Worm (Caenorhabditis elegans) whole organism, L2 larva: ENCODE data around the gene F28C6.9.

Experiments
- C34F6.9 ChIP-seq: fragments of 150-350 bp; optimal IDR thresholded peaks from 2 replicates; lab custom pipeline; 2014; ENCODE audit warnings: missing biosample characterization, missing genetic modification characterization
- F13H6.1 ChIP-seq: sonication (generic microtip); optimal IDR thresholded peaks from 2 replicates; lab custom pipeline; 2016; ENCODE audit warnings: missing genetic modification characterization, missing compliant biosample characterization
- Y55F3AM.14 ChIP-seq: fragments of 200-800 bp; sonication (Bioruptor generic); optimal IDR thresholded peaks from 2 replicates; lab custom pipeline; 2018; ENCODE audit warnings: mild to moderate bottlenecking, missing genetic modification characterization, missing compliant biosample characterization
- aly-2 ChIP-seq: fragments of 150-350 bp; optimal IDR thresholded peaks from 2 replicates; lab custom pipeline; 2014; ENCODE audit warnings: missing biosample characterization, missing genetic modification characterization
- ceh-82 ChIP-seq: fragments of 150-350 bp; optimal IDR thresholded peaks from 2 replicates; lab custom pipeline; 2014; ENCODE audit warnings: missing biosample characterization, missing genetic modification characterization
- crh-2 ChIP-seq: sonication (generic microtip); optimal IDR thresholded peaks from 2 replicates; lab custom pipeline; 2017; ENCODE audit warnings: missing biosample characterization, missing genetic modification characterization
- dmd-4 ChIP-seq: sonication (generic microtip); optimal IDR thresholded peaks from 2 replicates; lab custom pipeline; 2017; ENCODE audit warnings: missing biosample characterization, missing genetic modification characterization
- elt-3 ChIP-seq: sonication (generic microtip); optimal IDR thresholded peaks from 2 replicates; lab custom pipeline; 2017; ENCODE audit warnings: missing biosample characterization, missing genetic modification characterization
- gmeb-1 ChIP-seq: fragments of 150-350 bp; optimal IDR thresholded peaks from 2 replicates; lab custom pipeline; 2014; ENCODE audit warnings: missing biosample characterization, missing genetic modification characterization
- lin-11 ChIP-seq: fragments of 150-350 bp; sonication (generic microtip); optimal IDR thresholded peaks from 2 replicates; lab custom pipeline; 2014; ENCODE audit warnings: missing biosample characterization, missing genetic modification characterization, inconsistent platforms, mixed read lengths
- lin-39 ChIP-seq: fragments of 150-350 bp; optimal IDR thresholded peaks from 2 replicates; lab custom pipeline; 2014; ENCODE audit warnings: missing biosample characterization, missing genetic modification reagents, missing genetic modification characterization
- lsy-2 ChIP-seq, 2 experiments: fragments of 150-350 bp in 1 of 2; sonication (generic microtip) in 1 of 2; optimal IDR thresholded peaks; 2 replicates each; lab custom pipeline; 2014 to 2017; ENCODE audit warnings: missing biosample characterization in 2 of 2, missing genetic modification characterization in 2 of 2
- mab-5 ChIP-seq: fragments of 150-350 bp; optimal IDR thresholded peaks from 2 replicates; lab custom pipeline; 2014; ENCODE audit warnings: missing biosample characterization, missing genetic modification characterization
- mbf-1 ChIP-seq: sonication (generic microtip); optimal IDR thresholded peaks from 2 replicates; lab custom pipeline; 2017; ENCODE audit warnings: missing biosample characterization, missing genetic modification characterization
- mdl-1 ChIP-seq, 2 experiments: fragments of 150-350 bp in 1 of 2; sonication (generic microtip) in 1 of 2; optimal IDR thresholded peaks; 2 replicates each; lab custom pipeline; 2017; ENCODE audit warnings: missing biosample characterization in 2 of 2, missing genetic modification characterization in 2 of 2
- nhr-11 ChIP-seq: fragments of 150-350 bp; optimal IDR thresholded peaks from 2 replicates; lab custom pipeline; 2014; ENCODE audit warnings: missing biosample characterization, missing genetic modification characterization
- nhr-12 ChIP-seq: fragments of 150-350 bp; optimal IDR thresholded peaks from 2 replicates; lab custom pipeline; 2014; ENCODE audit warnings: missing biosample characterization, missing genetic modification characterization
- nhr-21 ChIP-seq: fragments of 150-350 bp; optimal IDR thresholded peaks from 2 replicates; lab custom pipeline; 2014; ENCODE audit warnings: missing biosample characterization, missing genetic modification characterization
- nhr-237 ChIP-seq: fragments of 150-350 bp; optimal IDR thresholded peaks from 2 replicates; lab custom pipeline; 2014; ENCODE audit warnings: missing biosample characterization, missing genetic modification characterization
- nhr-25 ChIP-seq: fragments of 150-350 bp; sonication (generic microtip); optimal IDR thresholded peaks from 3 replicates; lab custom pipeline; 2014; ENCODE audit warnings: missing biosample characterization, missing genetic modification characterization
- nhr-6 ChIP-seq: fragments of 150-350 bp; optimal IDR thresholded peaks from 2 replicates; lab custom pipeline; 2014; ENCODE audit warnings: missing biosample characterization, missing genetic modification characterization
- nhr-77 ChIP-seq: fragments of 150-350 bp; optimal IDR thresholded peaks from 2 replicates; lab custom pipeline; 2014; ENCODE audit warnings: missing biosample characterization, missing genetic modification characterization
- peb-1 ChIP-seq: fragments of 150-350 bp; optimal IDR thresholded peaks from 2 replicates; lab custom pipeline; 2014; ENCODE audit warnings: missing biosample characterization, missing genetic modification characterization
- skn-1 ChIP-seq: sonication (generic microtip); optimal IDR thresholded peaks from 2 replicates; lab custom pipeline; 2017; ENCODE audit warnings: missing biosample characterization, missing genetic modification characterization
- sma-9 ChIP-seq, 2 experiments: fragments of 150-350 bp in 1 of 2; sonication (generic microtip) in 1 of 2; optimal IDR thresholded peaks; 2 replicates each; lab custom pipeline; 2014 to 2016; ENCODE audit warnings: missing genetic modification characterization in 2 of 2, mild to moderate bottlenecking in 1 of 2, missing biosample characterization in 1 of 2, missing compliant biosample characterization in 1 of 2, missing genetic modification reagents in 1 of 2, moderate library complexity in 1 of 2
- snpc-4 ChIP-seq: fragments of 150-350 bp; optimal IDR thresholded peaks from 2 replicates; lab custom pipeline; 2014; ENCODE audit warnings: missing biosample characterization, missing genetic modification characterization
- unc-39 ChIP-seq: fragments of 150-350 bp; optimal IDR thresholded peaks from 2 replicates; lab custom pipeline; 2014; ENCODE audit warnings: missing biosample characterization, missing genetic modification characterization
- unc-55 ChIP-seq: fragments of 150-350 bp; sonication (generic microtip); optimal IDR thresholded peaks from 3 replicates; lab custom pipeline; 2014; ENCODE audit warnings: missing biosample characterization, missing genetic modification reagents, missing genetic modification characterization
- unc-62 ChIP-seq: fragments of 150-350 bp; optimal IDR thresholded peaks from 2 replicates; lab custom pipeline; 2014; ENCODE audit warnings: missing biosample characterization, missing genetic modification reagents, missing genetic modification characterization
- zag-1 ChIP-seq: fragments of 150-350 bp; optimal IDR thresholded peaks from 2 replicates; lab custom pipeline; 2014; ENCODE audit warnings: missing biosample characterization, missing genetic modification characterization
- ztf-11 ChIP-seq: sonication (generic microtip); optimal IDR thresholded peaks from 2 replicates; lab custom pipeline; 2017; ENCODE audit warnings: missing biosample characterization, missing genetic modification characterization

Gene F28C6.9

DNA sequence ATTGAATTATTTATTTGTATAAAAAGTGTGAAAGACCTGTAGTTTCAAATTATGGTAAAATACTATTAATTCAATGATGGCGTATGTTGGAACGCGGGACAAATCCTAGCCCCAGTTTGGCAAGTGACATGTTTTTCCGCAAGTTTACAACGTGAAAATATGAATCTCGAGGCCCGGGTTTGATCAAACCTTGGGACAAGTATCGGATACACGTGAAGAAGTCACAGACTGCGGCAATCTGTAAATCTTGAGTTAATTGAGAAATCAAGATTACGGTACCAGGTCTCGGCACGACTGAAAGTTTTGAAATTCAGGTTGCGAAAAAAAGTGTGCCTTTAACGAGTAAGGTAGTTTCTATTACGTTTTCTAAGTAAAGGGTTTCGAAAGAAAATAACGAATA, 26.9 kb downstream of the F28C6.9 start:
- TF ChIP-seq ztf-11 (tag; lab: Kevin White, UChicago) (no peak), nhr-6 (no peak), nhr-237 (no peak), unc-39 (tag; lab: Kevin White, UChicago) (no peak), nhr-25 (tag; lab: Kevin White, UChicago) (no peak), nhr-12 (tag; lab: Kevin White, UChicago) (no peak), nhr-77 (tag; lab: Kevin White, UChicago) (no peak)
- TF ChIP-seq, all 48 proteins: peak for 0

DNA sequence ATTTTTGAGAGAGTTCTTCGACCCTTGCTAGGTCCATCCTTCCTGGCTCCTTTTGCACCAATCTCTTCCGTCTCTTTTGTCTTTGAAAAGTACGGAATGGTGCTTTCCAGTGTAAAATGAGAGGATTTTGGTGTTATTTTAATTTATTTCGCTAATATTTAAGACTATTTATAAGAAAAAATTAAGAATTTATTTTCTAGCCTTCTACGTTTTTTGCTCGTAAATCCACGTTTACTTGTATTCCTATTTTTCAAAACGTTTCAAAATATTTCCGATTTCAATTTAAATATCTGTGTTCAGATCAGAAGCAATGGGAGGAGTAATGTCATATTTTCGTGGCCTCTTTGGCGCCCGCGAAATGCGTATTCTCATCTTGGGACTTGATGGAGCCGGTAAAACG, 28.3 kb downstream of the F28C6.9 start, which contains the start of gene arl-1:
TSS of gene arl-1 (plus strand) at position 301 of the 400 bp plus-strand sequence.
- TF ChIP-seq lin-39 (tag; lab: Kevin White, UChicago) (no peak), unc-55 (GFP tag; lab: Kevin White, UChicago) (no peak), gmeb-1 (tag; lab: Kevin White, UChicago) (no peak), nhr-77 (tag; lab: Kevin White, UChicago) (no peak), Y55F3AM.14 (no peak), peb-1 (tag; lab: Kevin White, UChicago) (no peak), nhr-25 (tag; lab: Kevin White, UChicago) (no peak), zag-1 (tag; lab: Kevin White, UChicago) (no peak), sma-9 (GFP tag; optimal IDR thresholded peaks at IDR 0.05; lab: Kevin White, UChicago) (no peak), sma-9 (tag; optimal IDR thresholded peaks at IDR 0.05; lab: Kevin White, UChicago) (no peak), F13H6.1 (no peak)

DNA sequence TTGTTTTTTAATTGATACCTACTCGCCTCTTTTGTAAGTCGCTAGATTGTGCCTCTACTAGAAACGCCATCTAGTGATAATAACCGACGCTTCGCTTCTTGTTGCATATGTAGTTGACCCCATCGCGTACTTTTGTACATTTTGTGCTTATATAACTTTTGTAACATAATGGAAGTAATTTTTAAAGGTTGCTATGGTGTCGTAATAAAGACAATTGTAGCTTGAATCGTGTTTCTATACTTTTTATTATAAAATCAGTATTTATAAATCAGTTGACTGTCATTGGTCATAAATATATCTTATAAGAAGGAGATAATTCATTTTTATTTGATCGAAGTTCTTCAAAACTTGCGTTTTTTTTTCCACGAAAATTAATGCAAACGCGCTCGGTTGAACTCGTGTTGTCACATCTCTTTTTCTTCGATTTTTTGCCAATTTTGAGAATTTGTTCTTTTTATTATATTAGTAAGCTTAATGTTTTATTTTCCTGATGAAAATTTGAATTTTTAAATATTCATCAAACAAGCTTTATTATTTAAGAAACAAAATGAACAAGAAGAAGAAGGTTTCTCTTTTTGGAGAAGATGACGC, 32.4 kb downstream of the F28C6.9 start, which contains the start of gene F54C9.9:
TSS of gene F54C9.9 (plus strand) at position 541 of the 591 bp plus-strand sequence.
- TF ChIP-seq nhr-25 (tag; lab: Kevin White, UChicago) (peak; percentile 79), unc-39 (tag; lab: Kevin White, UChicago) (no peak), sma-9 (GFP tag; optimal IDR thresholded peaks at IDR 0.05; lab: Kevin White, UChicago) (no peak), sma-9 (tag; optimal IDR thresholded peaks at IDR 0.05; lab: Kevin White, UChicago) (no peak), dmd-4 (tag; lab: Kevin White, UChicago) (no peak), crh-2 (peak; percentile 42), skn-1 (no peak), unc-62 (no peak), nhr-21 (tag; lab: Kevin White, UChicago) (no peak), lsy-2 (tag; optimal IDR thresholded peaks at IDR 0.05; lab: Kevin White, UChicago) (peak in 1 of 2 experiments; percentile 60), nhr-237 (no peak), gmeb-1 (tag; lab: Kevin White, UChicago) (peak; percentile 64), nhr-11 (tag; lab: Kevin White, UChicago) (no peak), elt-3 (tag; lab: Kevin White, UChicago) (no peak), aly-2 (tag; lab: Kevin White, UChicago) (no peak), lin-11 (tag; lab: Kevin White, UChicago) (no peak), unc-55 (GFP tag; lab: Kevin White, UChicago) (peak; percentile 45), F13H6.1 (no peak), ceh-82 (tag; lab: Kevin White, UChicago) (no peak), C34F6.9 (tag; lab: Kevin White, UChicago) (peak; percentile 66), mbf-1 (no peak)

DNA sequence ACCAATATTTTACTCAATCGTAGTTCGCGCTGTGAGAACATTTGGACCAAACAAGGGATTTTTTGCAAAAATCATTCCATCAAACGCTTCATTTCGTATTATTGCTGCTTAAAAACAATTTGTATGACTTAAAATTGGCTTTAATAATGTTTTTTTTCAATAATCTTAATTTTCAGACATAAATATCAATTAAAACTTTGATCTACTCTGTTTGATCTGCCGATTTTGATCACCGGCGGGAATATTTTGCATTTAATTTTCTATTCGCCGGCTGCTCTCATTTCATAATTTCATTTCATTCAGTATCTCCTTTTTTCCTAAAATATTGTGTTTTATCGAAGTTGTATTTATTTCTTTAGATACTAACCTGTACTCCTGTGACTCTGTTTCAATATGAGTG, 34.8 kb downstream of the F28C6.9 start, which contains the start of gene puf-5:
TSS of gene puf-5 (plus strand) at position 358 of the 400 bp plus-strand sequence.
- no peak for TF ChIP-seq sma-9 (GFP tag; optimal IDR thresholded peaks at IDR 0.05; lab: Kevin White, UChicago)
- TF ChIP-seq sma-9 (tag; optimal IDR thresholded peaks at IDR 0.05; lab: Kevin White, UChicago), result no peak
- no peak for TF ChIP-seq skn-1
- TF ChIP-seq mab-5 (tag; lab: Kevin White, UChicago), result no peak
- no peak for TF ChIP-seq mdl-1 (tag; optimal IDR thresholded peaks at IDR 0.05; lab: Kevin White, UChicago)
- no peak for TF ChIP-seq unc-39 (tag; lab: Kevin White, UChicago)
- TF ChIP-seq snpc-4, result no peak
- no peak for TF ChIP-seq gmeb-1 (tag; lab: Kevin White, UChicago)
- no peak for TF ChIP-seq nhr-237

DNA sequence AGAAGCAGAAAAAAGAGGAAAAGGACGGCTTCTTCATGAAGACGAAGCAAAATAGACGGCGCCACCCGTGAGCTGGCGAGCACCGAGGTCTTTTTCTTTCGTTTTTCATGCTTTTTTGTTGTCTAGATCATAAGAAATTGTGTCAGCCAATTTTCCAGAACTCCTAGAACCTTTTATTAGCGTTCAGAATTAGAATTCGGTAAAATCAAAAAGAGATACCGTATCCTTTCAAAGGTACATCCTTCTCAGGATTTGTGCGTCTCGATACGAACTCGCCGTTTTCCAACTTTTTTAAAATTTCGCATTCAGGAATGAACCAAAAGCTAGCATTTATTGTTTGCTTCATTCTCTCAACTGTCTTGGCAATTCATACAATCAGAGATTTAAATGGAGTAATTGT, 36.9 kb downstream of the F28C6.9 start, which contains the start of gene F54C9.7:
TSS of gene F54C9.7 (plus strand) at position 301 of the 400 bp plus-strand sequence.
- TF ChIP-seq mbf-1 (no peak), unc-55 (GFP tag; lab: Kevin White, UChicago) (peak; percentile 26)
